Fruit fly (Drosophila melanogaster) whole organism, pupa: Measurements from ENCODE around the gene abo.

Source experiments
- CG12605 ChIP-seq: fragments of 200-800 bp; sonication (Bioruptor generic); IDR thresholded peaks from 2 replicates; pipeline ENCODE4 v1.3.6; 2022; ENCODE audit warnings: missing biosample characterization, missing genetic modification characterization
- CG17806 ChIP-seq: fragments of 200-800 bp; sonication (Bioruptor generic); optimal IDR thresholded peaks from 2 replicates; lab custom pipeline; 2018; ENCODE audit warnings: missing biosample characterization, mild to moderate bottlenecking, missing genetic modification characterization, moderate library complexity
- CG32121 ChIP-seq: fragments of 200-800 bp; sonication (Bioruptor generic); IDR thresholded peaks from 2 replicates; pipeline ENCODE4 v1.3.6; 2022; ENCODE audit warnings: missing biosample characterization, missing genetic modification characterization
- CG4496 ChIP-seq: fragments of 200-800 bp; sonication (Bioruptor generic); IDR thresholded peaks from 3 replicates; pipeline ENCODE4 v1.3.6; 2022; ENCODE audit warnings: missing biosample characterization, missing genetic modification characterization
- CG8159 ChIP-seq: fragments of 200-800 bp; sonication (Bioruptor generic); optimal IDR thresholded peaks from 3 replicates; lab custom pipeline; 2018; ENCODE audit warnings: missing biosample characterization, mild to moderate bottlenecking, missing genetic modification characterization, moderate library complexity
- D1 ChIP-seq: fragments of 200-800 bp; sonication (Bioruptor generic); optimal IDR thresholded peaks from 2 replicates; lab custom pipeline; 2018; ENCODE audit warnings: missing biosample characterization, mild to moderate bottlenecking, missing genetic modification characterization, moderate library complexity
- EcR ChIP-seq: fragments of 200-800 bp; sonication (Bioruptor generic); optimal IDR thresholded peaks from 3 replicates; lab custom pipeline; 2019; ENCODE audit warnings: missing biosample characterization, missing genetic modification characterization, mild to moderate bottlenecking, moderate library complexity, missing genetic modification reagents
- Ets98B ChIP-seq: fragments of 200-800 bp; sonication (Bioruptor generic); IDR thresholded peaks from 2 replicates; pipeline ENCODE4 v1.3.6; 2022; ENCODE audit warnings: missing biosample characterization, missing genetic modification characterization
- Pif1A ChIP-seq: fragments of 200-800 bp; sonication (Bioruptor generic); optimal IDR thresholded peaks from 3 replicates; lab custom pipeline; 2016; ENCODE audit warnings: missing biosample characterization, missing genetic modification characterization
- Snoo ChIP-seq: fragments of 200-800 bp; sonication (Bioruptor generic); optimal IDR thresholded peaks from 3 replicates; lab custom pipeline; 2017; ENCODE audit warnings: missing biosample characterization, mild to moderate bottlenecking, missing genetic modification characterization, inconsistent platforms

DNA sequence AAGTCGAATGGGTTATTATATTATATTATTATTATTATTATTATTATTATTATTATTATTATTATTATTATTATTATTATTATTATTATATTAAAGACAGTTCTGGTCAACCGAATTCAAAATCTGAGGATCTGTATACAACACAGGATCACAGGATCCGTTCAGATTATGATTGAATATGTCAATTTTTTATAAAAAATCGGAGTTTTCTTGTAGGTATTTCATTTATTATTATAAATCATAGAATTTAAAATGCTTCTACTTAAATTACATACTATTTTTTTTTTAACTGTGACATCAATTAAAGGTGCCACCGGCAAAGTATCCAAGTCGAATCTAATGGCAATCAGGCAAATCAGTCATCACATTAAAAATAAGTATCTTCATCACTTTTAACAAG, 41.6 kb upstream of the abo start, which contains the start of gene CG14913:
- TF ChIP-seq Ets98B (no peak), EcR (no peak), Pif1A (GFP tag; lab: Kevin White, UChicago) (no peak), CG8159 (tag; lab: Kevin White, UChicago) (no peak), CG17806 (tag; lab: Kevin White, UChicago) (no peak), D1 (no peak), CG12605 (GFP tag; lab: Robert Waterston, UW) (no peak), Snoo (tag; lab: Kevin White, UChicago) (no peak), CG32121 (GFP tag; lab: Robert Waterston, UW) (no peak), CG4496 (GFP tag; lab: Robert Waterston, UW) (no peak)
